Worm (Caenorhabditis elegans): ENCODE measurements around the gene ZK402.5.

ZK402.5 gene

DNA sequence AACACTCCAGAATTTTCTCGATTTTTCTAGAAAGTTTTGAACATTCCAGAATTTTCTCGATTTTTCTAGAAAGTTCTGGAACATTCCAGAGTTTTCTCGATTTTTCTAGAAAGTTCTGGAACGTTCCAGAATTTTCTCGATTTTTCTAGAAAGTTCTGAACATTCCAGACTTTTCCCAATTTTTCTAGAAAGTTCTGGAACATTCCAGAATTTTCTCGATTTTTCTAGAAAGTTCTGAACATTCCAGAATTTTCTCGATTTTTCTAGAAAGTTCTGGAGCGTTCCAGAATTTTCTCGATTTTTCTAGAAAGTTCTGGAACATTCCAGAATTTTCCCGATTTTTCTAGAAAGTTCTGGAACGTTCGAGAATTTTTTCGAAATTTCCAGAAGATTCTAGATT lies 26.1 kb downstream of the ZK402.5 start (continued):
- peak; percentile 99 for TF ChIP-seq mdt-29 (GFP tag; IDR thresholded peaks at IDR 0.05)

- no peak for TF ChIP-seq dmd-6 (GFP tag; IDR thresholded peaks at IDR 0.05)
- TF ChIP-seq mdt-29 (GFP tag; IDR thresholded peaks at IDR 0.05) = no peak
- no peak for TF ChIP-seq mes-2 (tag; optimal IDR thresholded peaks at IDR 0.05; ENCODE audit: poor library complexity, severe bottlenecking)
- TF ChIP-seq ztf-7 (tag; optimal IDR thresholded peaks at IDR 0.05) = no peak
- TF ChIP-seq mdl-1 (tag; optimal IDR thresholded peaks at IDR 0.05) = no peak
- no peak for TF ChIP-seq fos-1 (tag; optimal IDR thresholded peaks at IDR 0.05)
- TF ChIP-seq snpc-4 (tag; optimal IDR thresholded peaks at IDR 0.05) = peak; percentile 3
- TF ChIP-seq snpc-1.2 (GFP tag; IDR thresholded peaks at IDR 0.05) = peak; percentile 39; the same call in 1 of the 2 replicates
- no peak for TF ChIP-seq daf-8 (GFP tag; IDR thresholded peaks at IDR 0.05)
- no peak for TF ChIP-seq duxl-1 (tag; optimal IDR thresholded peaks at IDR 0.05; ENCODE audit: poor library complexity)
- no peak for TF ChIP-seq tra-1 (GFP tag; IDR thresholded peaks at IDR 0.05)
- TF ChIP-seq lin-38 (GFP tag; IDR thresholded peaks at IDR 0.05) = no peak
- no peak for TF ChIP-seq attf-4 (tag; optimal IDR thresholded peaks at IDR 0.05)
- 0 out of 2 replicates have a peak, but pooled peaks have one; percentile 20 for TF ChIP-seq F26F4.8 (GFP tag; conservative IDR thresholded peaks at IDR 0.05)
- no peak for TF ChIP-seq ceh-28 (tag; optimal IDR thresholded peaks at IDR 0.05)
- no peak for TF ChIP-seq nhr-237 (tag; optimal IDR thresholded peaks at IDR 0.05)
- no peak for TF ChIP-seq F37D6.2 (tag; optimal IDR thresholded peaks at IDR 0.05)
These were observed 28.7 kb downstream of the ZK402.5 start for ce11 chrX:1372464-1372863.

ce11 chrX:1371688-1372087 lies 29.5 kb downstream of the ZK402.5 start, which contains the start of gene fbxa-190:
Gene fbxa-190, plus strand, starts transcription at chrX:1372012.
- no peak for TF ChIP-seq daf-16 (GFP tag; optimal IDR thresholded peaks at IDR 0.05)
- TF ChIP-seq daf-16 (tag; optimal IDR thresholded peaks at IDR 0.05) = peak; percentile 87
- peak; percentile 30; the same call in 1 of the 2 replicates for TF ChIP-seq dmd-6 (GFP tag; IDR thresholded peaks at IDR 0.05)
- peak; percentile 22 for TF ChIP-seq nhr-28 (tag; optimal IDR thresholded peaks at IDR 0.05)
- TF ChIP-seq pqm-1 (tag; optimal IDR thresholded peaks at IDR 0.05) = peak; percentile 58
- no peak for TF ChIP-seq ctbp-1 (GFP tag; IDR thresholded peaks at IDR 0.05)
- TF ChIP-seq dve-1 (tag; optimal IDR thresholded peaks at IDR 0.05; ENCODE audit: insufficient read depth) = peak; percentile 4

- TF ChIP-seq hmg-1.1 (GFP tag; IDR thresholded peaks at IDR 0.05) = peak; percentile 46
- TF ChIP-seq ceh-82 (tag; optimal IDR thresholded peaks at IDR 0.05) = no peak
- TF ChIP-seq nhr-42 (GFP tag; IDR thresholded peaks at IDR 0.05) = peak; percentile 67; the same call in 1 of the 2 replicates
- TF ChIP-seq aha-1 (tag) = no peak
- no peak for TF ChIP-seq ctbp-1 (GFP tag; IDR thresholded peaks at IDR 0.05)
- TF ChIP-seq Y105C5A.15 (GFP tag; IDR thresholded peaks at IDR 0.05) = no peak
- no peak for TF ChIP-seq nhr-28 (tag; optimal IDR thresholded peaks at IDR 0.05)
- no peak for TF ChIP-seq zag-1 (tag; optimal IDR thresholded peaks at IDR 0.05)
- no peak for TF ChIP-seq hif-1 (tag; optimal IDR thresholded peaks at IDR 0.05)
- no peak for TF ChIP-seq Y48G9A.11 (GFP tag; IDR thresholded peaks at IDR 0.05)
- TF ChIP-seq unc-62 (GFP tag; optimal IDR thresholded peaks at IDR 0.05 in 1 of 2) = peak in 1 of 2 experiments; percentile 19
- TF ChIP-seq unc-62 (tag; optimal IDR thresholded peaks at IDR 0.05) = no peak
- TF ChIP-seq lin-1 (GFP tag; IDR thresholded peaks at IDR 0.05) = no peak
- no peak for TF ChIP-seq daf-12 (tag; optimal IDR thresholded peaks at IDR 0.05)
- TF ChIP-seq duxl-1 (tag; optimal IDR thresholded peaks at IDR 0.05; ENCODE audit: poor library complexity) = peak; percentile 39
- TF ChIP-seq pqm-1 (tag; optimal IDR thresholded peaks at IDR 0.05) = no peak
- peak; percentile 49 for TF ChIP-seq mes-2 (tag; optimal IDR thresholded peaks at IDR 0.05; ENCODE audit: poor library complexity, severe bottlenecking)
These were observed 30.4 kb downstream of the ZK402.5 start, which contains the start of gene F56C3.7 for ce11 chrX:1370736-1371281. Gene F56C3.7, minus strand, starts transcription at chrX:1370786.
